Worm (Caenorhabditis elegans) whole organism, L2 larva: ENCODE measurements around the gene Y12A6A.1.

Source experiments
- ama-1 ChIP-seq: fragments of 150-350 bp; optimal IDR thresholded peaks from 2 replicates; lab custom pipeline; 2018; ENCODE audit warnings: inconsistent platforms
- blmp-1 ChIP-seq: sonication (generic microtip); optimal IDR thresholded peaks from 2 replicates; lab custom pipeline; 2017; ENCODE audit warnings: missing genetic modification characterization, mild to moderate bottlenecking, missing compliant biosample characterization, antibody characterized with exemption, moderate library complexity; ENCODE audit not compliant: insufficient read depth
- egl-27 ChIP-seq: sonication (generic microtip); optimal IDR thresholded peaks from 3 replicates; lab custom pipeline; 2017; ENCODE audit warnings: missing biosample characterization, missing genetic modification reagents, missing genetic modification characterization
- elt-1 ChIP-seq: fragments of 150-350 bp; optimal IDR thresholded peaks from 2 replicates; lab custom pipeline; 2014; ENCODE audit warnings: missing biosample characterization, missing genetic modification characterization
- fos-1 ChIP-seq: fragments of 150-350 bp; optimal IDR thresholded peaks from 2 replicates; lab custom pipeline; 2014; ENCODE audit warnings: missing biosample characterization, missing genetic modification characterization
- lin-11 ChIP-seq: fragments of 150-350 bp; sonication (generic microtip); optimal IDR thresholded peaks from 2 replicates; lab custom pipeline; 2014; ENCODE audit warnings: missing biosample characterization, missing genetic modification characterization, inconsistent platforms, mixed read lengths
- lin-13 ChIP-seq: fragments of 150-350 bp; optimal IDR thresholded peaks from 2 replicates; lab custom pipeline; 2014; ENCODE audit warnings: missing biosample characterization, missing genetic modification reagents, missing genetic modification characterization
- mab-5 ChIP-seq: fragments of 150-350 bp; optimal IDR thresholded peaks from 2 replicates; lab custom pipeline; 2014; ENCODE audit warnings: missing biosample characterization, missing genetic modification characterization
- nhr-25 ChIP-seq: fragments of 150-350 bp; sonication (generic microtip); optimal IDR thresholded peaks from 3 replicates; lab custom pipeline; 2014; ENCODE audit warnings: missing biosample characterization, missing genetic modification characterization
- nhr-77 ChIP-seq: fragments of 150-350 bp; optimal IDR thresholded peaks from 2 replicates; lab custom pipeline; 2014; ENCODE audit warnings: missing biosample characterization, missing genetic modification characterization
- skn-1 ChIP-seq: sonication (generic microtip); optimal IDR thresholded peaks from 2 replicates; lab custom pipeline; 2017; ENCODE audit warnings: missing biosample characterization, missing genetic modification characterization
- snpc-4 ChIP-seq: fragments of 150-350 bp; optimal IDR thresholded peaks from 2 replicates; lab custom pipeline; 2014; ENCODE audit warnings: missing biosample characterization, missing genetic modification characterization
- unc-62 ChIP-seq: fragments of 150-350 bp; optimal IDR thresholded peaks from 2 replicates; lab custom pipeline; 2014; ENCODE audit warnings: missing biosample characterization, missing genetic modification reagents, missing genetic modification characterization
- ztf-11 ChIP-seq: sonication (generic microtip); optimal IDR thresholded peaks from 2 replicates; lab custom pipeline; 2017; ENCODE audit warnings: missing biosample characterization, missing genetic modification characterization

ce11 chrX:13631122-13631672 lies 9.7 kb upstream of the Y12A6A.1 start, which contains the start of gene nlg-1:
- no peak for TF ChIP-seq ama-1 (lab: Kevin White, UChicago)
- no peak for TF ChIP-seq mab-5 (tag; lab: Kevin White, UChicago)
- no peak for TF ChIP-seq unc-62 (GFP tag; lab: Kevin White, UChicago)
- TF ChIP-seq fos-1 (tag; lab: Kevin White, UChicago) = no peak
- no peak for TF ChIP-seq nhr-25 (tag; lab: Kevin White, UChicago)
- no peak for TF ChIP-seq egl-27 (tag; lab: Kevin White, UChicago)
- no peak for TF ChIP-seq snpc-4 (tag; lab: Kevin White, UChicago)
- no peak for TF ChIP-seq elt-1 (tag; lab: Kevin White, UChicago)
- no peak for TF ChIP-seq blmp-1 (tag; lab: Kevin White, UChicago)
- TF ChIP-seq ztf-11 (tag; lab: Kevin White, UChicago) = no peak
- no peak for TF ChIP-seq lin-11
- TF ChIP-seq nhr-77 (tag; lab: Kevin White, UChicago) = no peak
- TF ChIP-seq lin-13 (GFP tag; lab: Kevin White, UChicago) = no peak
- no peak for TF ChIP-seq skn-1 (tag; lab: Kevin White, UChicago)
